Fruit fly (Drosophila melanogaster) whole organism, prepupa: ENCODE measurements around the gene Cand1.

Source experiments
- CG3032 ChIP-seq: fragments of 200-800 bp; optimal IDR thresholded peaks from 2 replicates; lab custom pipeline; 2019; ENCODE audit warnings: missing biosample characterization, mild to moderate bottlenecking, missing genetic modification characterization, moderate library complexity
- Ets96B ChIP-seq: fragments of 200-800 bp; optimal IDR thresholded peaks from 2 replicates; lab custom pipeline; 2019; ENCODE audit warnings: missing biosample characterization, mild to moderate bottlenecking, missing genetic modification characterization, moderate library complexity
- Hr38 ChIP-seq: sonication (Bioruptor generic); optimal IDR thresholded peaks from 2 replicates; lab custom pipeline; 2016; ENCODE audit warnings: missing biosample characterization, missing genetic modification characterization
- Lpt ChIP-seq: fragments of 200-800 bp; sonication (Bioruptor generic); optimal IDR thresholded peaks from 3 replicates; lab custom pipeline; 2016; ENCODE audit warnings: missing biosample characterization, missing genetic modification characterization
- dac ChIP-seq: fragments of 200-800 bp; sonication (Bioruptor generic); optimal IDR thresholded peaks from 2 replicates; lab custom pipeline; 2017; ENCODE audit warnings: missing biosample characterization, mild to moderate bottlenecking, missing genetic modification characterization
- spab ChIP-seq: fragments of 200-800 bp; sonication (Bioruptor generic); optimal IDR thresholded peaks from 2 replicates; lab custom pipeline; 2017; ENCODE audit warnings: missing biosample characterization, mild to moderate bottlenecking, missing genetic modification characterization, missing genetic modification reagents

DNA sequence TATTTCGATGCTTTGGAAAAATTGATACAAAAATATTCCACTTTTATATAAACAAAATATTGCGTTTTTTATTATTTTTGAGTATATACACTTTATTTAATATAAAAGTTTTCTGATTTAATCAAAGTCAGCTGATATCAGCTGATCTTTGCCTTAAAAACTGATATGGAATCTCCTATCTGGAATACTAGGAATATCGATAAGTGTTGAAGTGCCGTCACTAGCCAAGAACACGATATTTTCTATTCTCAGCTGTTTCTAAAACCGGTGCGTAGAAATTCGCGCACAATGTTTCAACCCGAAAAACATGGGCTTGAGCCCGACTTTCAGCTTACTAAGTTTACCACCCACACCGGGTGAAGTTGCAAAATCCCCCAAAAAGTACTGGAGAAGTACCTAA is 20.0 kb downstream of the Cand1 start, which contains the start of gene Sps2:
- TF ChIP-seq Lpt (GFP tag; lab: Kevin White, UChicago): no peak
- TF ChIP-seq CG3032 (tag; lab: Kevin White, UChicago): no peak
- TF ChIP-seq Ets96B: no peak
- TF ChIP-seq dac (GFP tag; lab: Kevin White, UChicago): no peak
- TF ChIP-seq Hr38: no peak
- no peak for TF ChIP-seq spab
